Fruit fly (Drosophila melanogaster) S2 (cell line): ENCODE data around the gene Chchd3.

ENCODE experiments used
- CG8478 ChIP-seq: fragments of >200 bp; optimal IDR thresholded peaks from 2 replicates; lab custom pipeline; 2018
- CTCF ChIP-seq, 2 experiments: fragments of >200 bp; optimal IDR thresholded peaks; 2 replicates each; lab custom pipeline; 2018

- no peak for TF ChIP-seq CG8478 (lab: Kevin White, UChicago)
- no peak for TF ChIP-seq CTCF (optimal IDR thresholded peaks at IDR 0.05; lab: Kevin White, UChicago)
These were observed 5.1 kb downstream of the Chchd3 start, which contains the start of gene Alp4 for dm6 chr3R:31048629-31049028.
